Worm (Caenorhabditis elegans) whole organism, L4/young adult: ENCODE measurements around the gene srw-94.

Source experiments
- W03F9.2 ChIP-seq: fragments of 150-350 bp; optimal IDR thresholded peaks from 2 replicates; lab custom pipeline; 2014; ENCODE audit warnings: missing biosample characterization, missing genetic modification characterization
- dao-5 ChIP-seq: sonication (generic microtip); optimal IDR thresholded peaks from 2 replicates; lab custom pipeline; 2016; ENCODE audit warnings: missing genotype, missing genetic modification characterization, moderate library complexity, missing compliant biosample characterization
- him-1 ChIP-seq: sonication (generic microtip); optimal IDR thresholded peaks from 2 replicates; lab custom pipeline; 2016; ENCODE audit warnings: missing genotype, missing genetic modification reagents, missing genetic modification characterization, missing compliant biosample characterization

ce11 chrIV:4821843-4822242, 7.6 kb downstream of the srw-94 start:
- TF ChIP-seq dao-5 (tag; lab: Kevin White, UChicago) (no peak), him-1 (no peak), W03F9.2 (tag; lab: Kevin White, UChicago) (no peak)
